Comparison of ENCODE assay signal across 1 fruit fly cellular context in genomic region chrX:6310408-6310807, dm6.
TF ChIP-seq lines count a peak whose summit lies in the region.

No protein-coding gene starts in this region.

TF ChIP-seq in whole organism, embryonic, 481 proteins besides CTCF, POLR2A, EP300 and RAD21 (continued from another document):
- no peak for TF ChIP-seq slp2 (GFP tag; optimal IDR thresholded peaks at IDR 0.05; lab: Kevin White, UChicago)
- TF ChIP-seq CG7745 (tag; optimal IDR thresholded peaks at IDR 0.05; lab: Kevin White, UChicago) = no peak
- peak; percentile 22 for TF ChIP-seq Fer1 (GFP tag; optimal IDR thresholded peaks at IDR 0.05; lab: Kevin White, UChicago)
- no peak for TF ChIP-seq HHEX (GFP tag; optimal IDR thresholded peaks at IDR 0.05; lab: Kevin White, UChicago)
- TF ChIP-seq Camta (GFP tag; optimal IDR thresholded peaks at IDR 0.05; lab: Kevin White, UChicago) = no peak
- TF ChIP-seq fd64A (GFP tag; optimal IDR thresholded peaks at IDR 0.05; lab: Kevin White, UChicago) = no peak
- no peak for TF ChIP-seq CG5245 (GFP tag; optimal IDR thresholded peaks at IDR 0.05; lab: Kevin White, UChicago)
- TF ChIP-seq Elba2 (GFP tag; optimal IDR thresholded peaks at IDR 0.05; lab: Kevin White, UChicago) = no peak
- TF ChIP-seq sim (GFP tag; IDR thresholded peaks at IDR 0.05; lab: Robert Waterston, UW) = no peak
- no peak for TF ChIP-seq vnd (GFP tag; IDR thresholded peaks at IDR 0.05; lab: Robert Waterston, UW; ENCODE audit: partially characterized antibody)
- no peak for TF ChIP-seq CG10959 (GFP tag; IDR thresholded peaks at IDR 0.05; lab: Robert Waterston, UW)
- no peak for TF ChIP-seq gcm2 (GFP tag; optimal IDR thresholded peaks at IDR 0.05; lab: Kevin White, UChicago)
- TF ChIP-seq CG3065 (GFP tag; optimal IDR thresholded peaks at IDR 0.05; lab: Kevin White, UChicago) = no peak
- TF ChIP-seq CG1024 (GFP tag; IDR thresholded peaks at IDR 0.05; lab: Robert Waterston, UW) = no peak
- no peak for TF ChIP-seq h (optimal IDR thresholded peaks at IDR 0.05; lab: Kevin White, UChicago)
- TF ChIP-seq Xbp1 (GFP tag; optimal IDR thresholded peaks at IDR 0.05; lab: Kevin White, UChicago) = peak; percentile 9
- TF ChIP-seq Sox100B (GFP tag; optimal IDR thresholded peaks at IDR 0.05; lab: Kevin White, UChicago) = no peak
- no peak for TF ChIP-seq pum (GFP tag; optimal IDR thresholded peaks at IDR 0.05; lab: Kevin White, UChicago)
- TF ChIP-seq HLHmδ (GFP tag; optimal IDR thresholded peaks at IDR 0.05; lab: Kevin White, UChicago) = no peak
- TF ChIP-seq CG9437 (GFP tag; optimal IDR thresholded peaks at IDR 0.05; lab: Kevin White, UChicago) = no peak
- TF ChIP-seq Atf6 (GFP tag; IDR thresholded peaks at IDR 0.05; lab: Robert Waterston, UW) = no peak
- no peak for TF ChIP-seq bbx (GFP tag; IDR thresholded peaks at IDR 0.05; lab: Robert Waterston, UW; ENCODE audit: partially characterized antibody)
- no peak for TF ChIP-seq hbn (GFP tag; IDR thresholded peaks at IDR 0.05; lab: Robert Waterston, UW; ENCODE audit: partially characterized antibody)
- no peak for TF ChIP-seq CG11695 (GFP tag; IDR thresholded peaks at IDR 0.05; lab: Robert Waterston, UW)
- no peak for TF ChIP-seq ato (GFP tag; IDR thresholded peaks at IDR 0.05; lab: Robert Waterston, UW; ENCODE audit: partially characterized antibody)
- no peak for TF ChIP-seq salm (tag; optimal IDR thresholded peaks at IDR 0.05; lab: Kevin White, UChicago)
- TF ChIP-seq CG17328 (GFP tag; IDR thresholded peaks at IDR 0.05; lab: Robert Waterston, UW) = peak; percentile 32; the same call in 1 of the 2 replicates
- no peak for TF ChIP-seq seq (GFP tag; IDR thresholded peaks at IDR 0.05; lab: Robert Waterston, UW)
- TF ChIP-seq CG9727 (GFP tag; optimal IDR thresholded peaks at IDR 0.05; lab: Kevin White, UChicago) = no peak
- no peak for TF ChIP-seq Drgx (GFP tag; IDR thresholded peaks at IDR 0.05; lab: Robert Waterston, UW)
- TF ChIP-seq Dll (GFP tag; IDR thresholded peaks at IDR 0.05; lab: Robert Waterston, UW; ENCODE audit: partially characterized antibody) = no peak
- TF ChIP-seq nerfin-1 (tag; optimal IDR thresholded peaks at IDR 0.05; lab: Kevin White, UChicago) = no peak
- peak; percentile 28; the same call in 1 of the 2 replicates for TF ChIP-seq Rfx (GFP tag; IDR thresholded peaks at IDR 0.05; lab: Robert Waterston, UW)
- TF ChIP-seq Bdp1 (GFP tag; optimal IDR thresholded peaks at IDR 0.05; lab: Kevin White, UChicago) = no peak
- no peak for TF ChIP-seq CG11696 (GFP tag; IDR thresholded peaks at IDR 0.05; lab: Robert Waterston, UW)
- TF ChIP-seq sna (GFP tag; IDR thresholded peaks at IDR 0.05; lab: Robert Waterston, UW; ENCODE audit: partially characterized antibody) = no peak
- TF ChIP-seq CG6854 (GFP tag; optimal IDR thresholded peaks at IDR 0.05; lab: Kevin White, UChicago) = no peak
- TF ChIP-seq CG13775 (GFP tag; optimal IDR thresholded peaks at IDR 0.05; lab: Kevin White, UChicago) = no peak
- no peak for TF ChIP-seq gsb-n (tag; optimal IDR thresholded peaks at IDR 0.05; lab: Kevin White, UChicago)
- TF ChIP-seq crol (GFP tag; IDR thresholded peaks at IDR 0.05; lab: Robert Waterston, UW) = no peak
- peak in 1 of 2 experiments; percentile 57 for TF ChIP-seq eve (GFP tag; optimal IDR thresholded peaks at IDR 0.05; lab: Kevin White, UChicago)
- no peak for TF ChIP-seq Hr78 (GFP tag; optimal IDR thresholded peaks at IDR 0.05; lab: Kevin White, UChicago)
- peak; percentile 74 for TF ChIP-seq sens (GFP tag; lab: Kevin White, UChicago)
- TF ChIP-seq Atf3 (GFP tag; optimal IDR thresholded peaks at IDR 0.05; lab: Kevin White, UChicago) = peak; percentile 19
- 0 out of 3 replicates have a peak, but pooled peaks have one; percentile 12 for TF ChIP-seq CG7357 (GFP tag; IDR thresholded peaks at IDR 0.05; lab: Robert Waterston, UW)
- TF ChIP-seq emc (GFP tag; optimal IDR thresholded peaks at IDR 0.05; lab: Kevin White, UChicago) = peak; percentile 19
- TF ChIP-seq Oli (tag; optimal IDR thresholded peaks at IDR 0.05; lab: Kevin White, UChicago) = peak; percentile 6
- TF ChIP-seq CG15073 (GFP tag; optimal IDR thresholded peaks at IDR 0.05; lab: Kevin White, UChicago) = no peak
- TF ChIP-seq CG3995 (GFP tag; optimal IDR thresholded peaks at IDR 0.05; lab: Kevin White, UChicago) = no peak
- TF ChIP-seq CG12071 (GFP tag; optimal IDR thresholded peaks at IDR 0.05; lab: Kevin White, UChicago) = peak; percentile 31
- peak; percentile 5 for TF ChIP-seq scrt (GFP tag; optimal IDR thresholded peaks at IDR 0.05; lab: Kevin White, UChicago)
- TF ChIP-seq ci (GFP tag; IDR thresholded peaks at IDR 0.05; lab: Robert Waterston, UW) = peak; percentile 59; the same call in 2 of the 3 replicates
- no peak for TF ChIP-seq sob (GFP tag; IDR thresholded peaks at IDR 0.05; lab: Robert Waterston, UW)
- peak; percentile 39 for TF ChIP-seq Hmr (GFP tag; optimal IDR thresholded peaks at IDR 0.05; lab: Kevin White, UChicago)
- TF ChIP-seq cato (GFP tag; optimal IDR thresholded peaks at IDR 0.05; lab: Kevin White, UChicago; ENCODE audit: borderline replicate concordance) = no peak
- no peak for TF ChIP-seq crc (GFP tag; optimal IDR thresholded peaks at IDR 0.05; lab: Kevin White, UChicago)
- no peak for TF ChIP-seq ac (GFP tag; optimal IDR thresholded peaks at IDR 0.05; lab: Kevin White, UChicago)
- no peak for TF ChIP-seq danr (GFP tag; IDR thresholded peaks at IDR 0.05; lab: Robert Waterston, UW)
- 0 out of 2 replicates have a peak, but pooled peaks have one; percentile 6 for TF ChIP-seq esg (GFP tag; conservative IDR thresholded peaks at IDR 0.05; lab: Robert Waterston, UW)
- TF ChIP-seq pho (GFP tag; optimal IDR thresholded peaks at IDR 0.05; lab: Kevin White, UChicago) = no peak
- TF ChIP-seq CG13287 (GFP tag; IDR thresholded peaks at IDR 0.05; lab: Robert Waterston, UW; ENCODE audit: partially characterized antibody) = no peak
- no peak for TF ChIP-seq CG11085 (GFP tag; IDR thresholded peaks at IDR 0.05; lab: Robert Waterston, UW)
- TF ChIP-seq mam (GFP tag; optimal IDR thresholded peaks at IDR 0.05; lab: Kevin White, UChicago) = no peak
- TF ChIP-seq Gsc (GFP tag; IDR thresholded peaks at IDR 0.05; lab: Robert Waterston, UW) = no peak
- TF ChIP-seq stc (GFP tag; IDR thresholded peaks at IDR 0.05; lab: Robert Waterston, UW) = no peak
- no peak for TF ChIP-seq H15 (GFP tag; IDR thresholded peaks at IDR 0.05; lab: Robert Waterston, UW)
- no peak for TF ChIP-seq chm (GFP tag; IDR thresholded peaks at IDR 0.05; lab: Robert Waterston, UW)
